Fruit fly (Drosophila melanogaster) whole organism, embryonic: ENCODE measurements around the gene CG4462.
A peak's percentile ranks its signal among the peaks of the same experiment; 100 is the strongest.

Source experiments
- Atf-2 ChIP-seq: fragments of 200-800 bp; sonication (Bioruptor generic); optimal IDR thresholded peaks from 2 replicates; lab custom pipeline; 2016; ENCODE audit warnings: missing biosample characterization, missing genetic modification characterization
- CG10267 ChIP-seq: fragments of 200-800 bp; sonication (Bioruptor generic); optimal IDR thresholded peaks from 2 replicates; lab custom pipeline; 2018; ENCODE audit warnings: missing biosample characterization, mild to moderate bottlenecking, missing genetic modification characterization, moderate library complexity
- CG10565 ChIP-seq: fragments of 200-800 bp; sonication (Bioruptor generic); optimal IDR thresholded peaks from 3 replicates; lab custom pipeline; 2016; ENCODE audit warnings: missing biosample characterization, mild to moderate bottlenecking, missing genetic modification characterization
- CG1529 ChIP-seq: fragments of 200-800 bp; sonication (Bioruptor generic); optimal IDR thresholded peaks from 3 replicates; lab custom pipeline; 2018; ENCODE audit warnings: missing biosample characterization, missing genetic modification characterization
- CG1647 ChIP-seq: fragments of 200-800 bp; sonication (Bioruptor generic); optimal IDR thresholded peaks from 3 replicates; lab custom pipeline; 2016; ENCODE audit warnings: missing biosample characterization, missing genetic modification characterization
- CG16815 ChIP-seq: fragments of 200-800 bp; sonication (Bioruptor generic); optimal IDR thresholded peaks from 3 replicates; lab custom pipeline; 2017; ENCODE audit warnings: missing biosample characterization, mild to moderate bottlenecking, missing genetic modification characterization
- CG17361 ChIP-seq: fragments of 200-800 bp; sonication (Bioruptor generic); IDR thresholded peaks from 3 replicates; pipeline ENCODE4 v1.3.6; 2022; ENCODE audit warnings: missing biosample characterization, missing genetic modification characterization
- CG18599 ChIP-seq: fragments of 200-800 bp; sonication (Bioruptor generic); optimal IDR thresholded peaks from 3 replicates; lab custom pipeline; 2017; ENCODE audit warnings: missing biosample characterization, missing genetic modification characterization, mild to moderate bottlenecking, moderate library complexity, missing genetic modification reagents
- CG2129 ChIP-seq: fragments of 200-800 bp; sonication (Bioruptor generic); IDR thresholded peaks from 2 replicates; pipeline ENCODE4 v1.3.6; 2022; ENCODE audit warnings: missing biosample characterization, missing genetic modification characterization; ENCODE audit not compliant: partially characterized antibody
- CG3995 ChIP-seq: fragments of 200-800 bp; sonication (Bioruptor generic); optimal IDR thresholded peaks from 3 replicates; lab custom pipeline; 2016; ENCODE audit warnings: missing biosample characterization, missing genetic modification characterization
- CG4854 ChIP-seq: fragments of 200-800 bp; sonication (Bioruptor generic); optimal IDR thresholded peaks from 2 replicates; lab custom pipeline; 2016; ENCODE audit warnings: missing biosample characterization, missing genetic modification characterization, inconsistent platforms
- CG5180 ChIP-seq: fragments of 200-800 bp; sonication (Bioruptor generic); optimal IDR thresholded peaks from 3 replicates; lab custom pipeline; 2017; ENCODE audit warnings: missing biosample characterization, missing genetic modification characterization, mild to moderate bottlenecking, moderate library complexity, missing genetic modification reagents
- CG6683 ChIP-seq: fragments of 200-800 bp; sonication (Bioruptor generic); optimal IDR thresholded peaks from 2 replicates; lab custom pipeline; 2017; ENCODE audit warnings: missing biosample characterization, mild to moderate bottlenecking, missing genetic modification characterization, missing genetic modification reagents
- CG7839 ChIP-seq: fragments of 200-800 bp; sonication (Bioruptor generic); optimal IDR thresholded peaks from 3 replicates; lab custom pipeline; 2018; ENCODE audit warnings: missing biosample characterization, mild to moderate bottlenecking, missing genetic modification characterization, moderate library complexity
- CG9609 ChIP-seq: fragments of 200-800 bp; sonication (Bioruptor generic); optimal IDR thresholded peaks from 3 replicates; lab custom pipeline; 2016; ENCODE audit warnings: missing biosample characterization, missing genetic modification characterization
- Dbx ChIP-seq: fragments of 200-800 bp; sonication (Bioruptor generic); IDR thresholded peaks from 3 replicates; pipeline ENCODE4 v1.3.6; 2022; ENCODE audit warnings: missing biosample characterization, missing genetic modification characterization
- Dref ChIP-seq: fragments of 200-800 bp; sonication (Bioruptor generic); IDR thresholded peaks from 2 replicates; pipeline ENCODE4 v1.3.6; 2022; ENCODE audit warnings: missing biosample characterization, missing genetic modification characterization
- E2f1 ChIP-seq: fragments of 200-800 bp; sonication (Bioruptor generic); IDR thresholded peaks from 2 replicates; pipeline ENCODE4 v1.3.6; 2022; ENCODE audit warnings: missing biosample characterization, missing genetic modification characterization
- H15 ChIP-seq: fragments of 200-800 bp; sonication (Bioruptor generic); IDR thresholded peaks from 3 replicates; pipeline ENCODE4 v1.3.6; 2022; ENCODE audit warnings: missing biosample characterization, missing genetic modification characterization
- HLH3B ChIP-seq: fragments of 200-800 bp; sonication (Bioruptor generic); IDR thresholded peaks from 2 replicates; pipeline ENCODE4 v1.3.6; 2022; ENCODE audit warnings: missing biosample characterization, missing genetic modification characterization
- Hmr ChIP-seq: fragments of 200-800 bp; sonication (Bioruptor generic); optimal IDR thresholded peaks from 3 replicates; lab custom pipeline; 2017; ENCODE audit warnings: mild to moderate bottlenecking, missing biosample characterization, missing genetic modification reagents, missing genetic modification characterization
- Hr51 ChIP-seq, 2 experiments: fragments of 200-800 bp; sonication (Bioruptor generic); optimal IDR thresholded peaks; 2 replicates in 1 of 2; 3 replicates in 1 of 2; lab custom pipeline; 2016 to 2018; ENCODE audit warnings: missing biosample characterization in 2 of 2, missing genetic modification characterization in 2 of 2, mild to moderate bottlenecking in 1 of 2, moderate library complexity in 1 of 2
- Jarid2 ChIP-seq: fragments of 200-800 bp; sonication (Bioruptor generic); optimal IDR thresholded peaks from 3 replicates; lab custom pipeline; 2017; ENCODE audit warnings: mild to moderate bottlenecking, missing biosample characterization, missing genetic modification reagents, missing genetic modification characterization
- Lhr ChIP-seq: fragments of 200-800 bp; sonication (Bioruptor generic); optimal IDR thresholded peaks from 3 replicates; lab custom pipeline; 2017; ENCODE audit warnings: mild to moderate bottlenecking, missing biosample characterization, missing genetic modification reagents, missing genetic modification characterization
- MBD-R2 ChIP-seq: fragments of 200-800 bp; sonication (Bioruptor generic); IDR thresholded peaks from 2 replicates; pipeline ENCODE4 v1.3.6; 2022; ENCODE audit warnings: missing biosample characterization, missing genetic modification characterization
- Max ChIP-seq: fragments of 200-800 bp; sonication (Bioruptor generic); optimal IDR thresholded peaks from 2 replicates; lab custom pipeline; 2016; ENCODE audit warnings: missing biosample characterization, mild to moderate bottlenecking, missing genetic modification characterization
- Nf-YB ChIP-seq: fragments of 200-800 bp; sonication (Bioruptor generic); optimal IDR thresholded peaks from 3 replicates; lab custom pipeline; 2019; ENCODE audit warnings: missing biosample characterization, mild to moderate bottlenecking, missing genetic modification characterization, moderate library complexity
- Optix ChIP-seq: fragments of 200-800 bp; sonication (Bioruptor generic); IDR thresholded peaks from 3 replicates; pipeline ENCODE4 v1.3.6; 2022; ENCODE audit warnings: missing biosample characterization, missing genetic modification characterization
- Poxn ChIP-seq: fragments of 200-800 bp; sonication (Bioruptor generic); IDR thresholded peaks from 2 replicates; pipeline ENCODE4 v1.3.6; 2022; ENCODE audit warnings: missing biosample characterization, missing genetic modification characterization
- Xrp1 ChIP-seq: fragments of 200-800 bp; sonication (Bioruptor generic); IDR thresholded peaks from 2 replicates; pipeline ENCODE4 v1.3.6; 2022; ENCODE audit warnings: missing biosample characterization, missing genetic modification characterization
- bab2 ChIP-seq: fragments of 200-800 bp; sonication (Bioruptor generic); optimal IDR thresholded peaks from 2 replicates; lab custom pipeline; 2016; ENCODE audit warnings: missing biosample characterization, missing genetic modification characterization
- cas ChIP-seq: fragments of 200-800 bp; sonication (Bioruptor generic); IDR thresholded peaks from 2 replicates; pipeline ENCODE4 v1.3.6; 2022; ENCODE audit warnings: missing biosample characterization, missing genetic modification characterization
- cato ChIP-seq: fragments of 200-800 bp; sonication (Bioruptor generic); optimal IDR thresholded peaks from 2 replicates; lab custom pipeline; 2016; ENCODE audit warnings: missing biosample characterization, missing genetic modification characterization, borderline replicate concordance
- da ChIP-seq: fragments of 200-800 bp; sonication (Bioruptor generic); optimal IDR thresholded peaks from 2 replicates; lab custom pipeline; 2016; ENCODE audit warnings: missing biosample characterization, missing genetic modification characterization
- gfzf ChIP-seq: fragments of 200-800 bp; sonication (Bioruptor generic); optimal IDR thresholded peaks from 2 replicates; lab custom pipeline; 2016; ENCODE audit warnings: missing biosample characterization, mild to moderate bottlenecking, missing genetic modification characterization, moderate library complexity
- inv ChIP-seq: fragments of 200-800 bp; sonication (Bioruptor generic); IDR thresholded peaks from 2 replicates; pipeline ENCODE4 v1.3.6; 2022; ENCODE audit warnings: missing biosample characterization, missing genetic modification characterization; ENCODE audit not compliant: partially characterized antibody
- jing ChIP-seq: fragments of 200-800 bp; sonication (Bioruptor generic); optimal IDR thresholded peaks from 2 replicates; lab custom pipeline; 2018; ENCODE audit warnings: missing biosample characterization, mild to moderate bottlenecking, missing genetic modification characterization
- luna ChIP-seq: fragments of 200-800 bp; sonication (Bioruptor generic); optimal IDR thresholded peaks from 2 replicates; lab custom pipeline; 2016; ENCODE audit warnings: missing biosample characterization, missing genetic modification characterization
- mld ChIP-seq: fragments of 200-800 bp; sonication (Bioruptor generic); IDR thresholded peaks from 3 replicates; pipeline ENCODE4 v1.3.6; 2022; ENCODE audit warnings: missing biosample characterization, missing genetic modification characterization; ENCODE audit not compliant: partially characterized antibody
- oc ChIP-seq: fragments of 200-800 bp; sonication (Bioruptor generic); optimal IDR thresholded peaks from 2 replicates; lab custom pipeline; 2018; ENCODE audit warnings: missing biosample characterization, mild to moderate bottlenecking, missing genetic modification characterization, moderate library complexity
- otp ChIP-seq: fragments of 200-800 bp; sonication (Bioruptor generic); IDR thresholded peaks from 3 replicates; pipeline ENCODE4, ENCODE4 v1.3.6; 2022; ENCODE audit warnings: missing biosample characterization, missing genetic modification characterization
- pan ChIP-seq, 4 experiments: fragments of >200 bp in 3 of 4; fragments of 200-800 bp in 1 of 4; sonication (Bioruptor generic) in 1 of 4; optimal IDR thresholded peaks in 3 of 4; IDR thresholded peaks in 1 of 4; 2 replicates each; pipeline versions ENCODE4 v1.3.6 to Lab custom; 2017 to 2022; ENCODE audit warnings: missing biosample characterization in 2 of 4, missing genetic modification characterization in 2 of 4, mixed read lengths in 1 of 4
- pum ChIP-seq: fragments of 200-800 bp; sonication (Bioruptor generic); optimal IDR thresholded peaks from 2 replicates; lab custom pipeline; 2016; ENCODE audit warnings: missing biosample characterization, missing genetic modification characterization
- sima ChIP-seq: fragments of 200-800 bp; sonication (Bioruptor generic); optimal IDR thresholded peaks from 2 replicates; lab custom pipeline; 2016; ENCODE audit warnings: missing biosample characterization, missing genetic modification characterization
- trem ChIP-seq: fragments of 200-800 bp; optimal IDR thresholded peaks from 3 replicates; lab custom pipeline; 2019; ENCODE audit warnings: missing biosample characterization, mild to moderate bottlenecking, missing genetic modification characterization, moderate library complexity
- unc-4 ChIP-seq: fragments of 200-800 bp; sonication (Bioruptor generic); IDR thresholded peaks from 2 replicates; pipeline ENCODE4 v1.3.6; 2022; ENCODE audit warnings: missing biosample characterization, missing genetic modification characterization; ENCODE audit not compliant: partially characterized antibody
- vvl ChIP-seq: fragments of 200-800 bp; sonication (Bioruptor generic); IDR thresholded peaks from 2 replicates; pipeline ENCODE4 v1.3.6; 2022; ENCODE audit warnings: missing biosample characterization, missing genetic modification characterization
- yki ChIP-seq: fragments of >200 bp; optimal IDR thresholded peaks from 3 replicates; lab custom pipeline; 2018
- zen ChIP-seq: fragments of 200-800 bp; sonication (Bioruptor generic); optimal IDR thresholded peaks from 3 replicates; lab custom pipeline; 2018; ENCODE audit warnings: missing biosample characterization, mild to moderate bottlenecking, missing genetic modification characterization, moderate library complexity

The CG4462 gene

DNA sequence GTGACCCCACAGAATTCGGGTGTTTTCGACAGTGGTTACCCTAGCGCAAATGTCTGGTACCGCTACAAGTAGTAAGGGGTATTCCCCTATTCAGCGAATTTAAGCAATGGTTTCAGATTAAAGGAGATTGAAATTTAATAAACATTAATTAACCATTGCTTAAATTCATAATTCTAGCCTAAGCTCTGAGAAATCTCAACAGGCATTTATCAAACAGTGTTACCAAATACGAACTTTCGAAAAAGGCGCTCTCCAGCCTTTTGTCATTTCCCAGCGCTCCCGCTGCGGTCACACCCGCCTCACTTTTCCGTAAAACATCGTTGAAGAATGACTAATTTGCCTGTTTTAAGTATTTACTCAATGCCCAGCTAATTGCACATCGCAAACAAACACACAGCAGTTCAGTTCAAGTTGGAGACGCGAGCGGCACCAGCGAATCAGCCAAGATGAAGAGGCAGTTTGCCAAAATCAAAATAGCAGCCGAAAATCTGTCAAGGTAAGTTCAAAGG is 20.3 kb downstream of the CG4462 start, which contains the start of the genes Surf6 and RhoGAP92B (continued):
- TF ChIP-seq unc-4 (GFP tag; lab: Robert Waterston, UW) (peak; percentile 45; the same call in 1 of the 2 replicates), Optix (GFP tag; lab: Robert Waterston, UW) (0 out of 3 replicates have a peak, but pooled peaks have one; percentile 41), Jarid2 (GFP tag; lab: Kevin White, UChicago) (peak; percentile 53), otp (GFP tag; lab: Robert Waterston, UW) (no peak), vvl (GFP tag; lab: Robert Waterston, UW) (peak; percentile 62), da (no peak), trem (peak; percentile 89), Poxn (GFP tag; lab: Robert Waterston, UW) (no peak), Lhr (GFP tag; lab: Kevin White, UChicago) (peak; percentile 84), CG10267 (tag; lab: Kevin White, UChicago) (peak; percentile 77), CG6683 (peak; percentile 20), inv (GFP tag; lab: Robert Waterston, UW) (no peak), mld (no peak), CG18599 (GFP tag; lab: Kevin White, UChicago) (peak; percentile 83), Max (GFP tag; lab: Kevin White, UChicago) (peak; percentile 95), CG2129 (GFP tag; lab: Robert Waterston, UW) (no peak), pan (optimal IDR thresholded peaks at IDR 0.05; lab: Kevin White, UChicago) (no peak), pan (GFP tag; optimal IDR thresholded peaks at IDR 0.05 in 1 of 2, IDR thresholded peaks at IDR 0.05 in 1 of 2) (peak in 1 of 2 experiments; percentile 30), HLH3B (GFP tag; lab: Robert Waterston, UW) (no peak), cato (GFP tag; lab: Kevin White, UChicago) (no peak), cas (GFP tag; lab: Robert Waterston, UW) (peak; percentile 54; the same call in 1 of the 2 replicates), zen (peak; percentile 53), MBD-R2 (GFP tag; lab: Robert Waterston, UW) (peak; percentile 82), Dref (GFP tag; lab: Robert Waterston, UW) (0 out of 2 replicates have a peak, but pooled peaks have one; percentile 21), Dbx (GFP tag; lab: Robert Waterston, UW) (peak; percentile 70; the same call in 2 of the 3 replicates), CG5180 (GFP tag; lab: Kevin White, UChicago) (no peak), CG1529 (GFP tag; lab: Kevin White, UChicago) (peak; percentile 41), oc (tag; lab: Kevin White, UChicago) (no peak), CG1647 (GFP tag; lab: Kevin White, UChicago) (peak; percentile 35), Nf-YB (GFP tag; lab: Kevin White, UChicago) (peak; percentile 33), luna (peak; percentile 32), CG17361 (peak; percentile 63; the same call in 2 of the 3 replicates), CG16815 (GFP tag; lab: Kevin White, UChicago) (no peak), CG7839 (peak; percentile 53), CG10565 (GFP tag; lab: Kevin White, UChicago) (no peak), bab2 (GFP tag; lab: Kevin White, UChicago) (peak; percentile 56), Xrp1 (GFP tag; lab: Robert Waterston, UW) (peak; percentile 50; the same call in 1 of the 2 replicates), jing (GFP tag; lab: Kevin White, UChicago) (no peak), CG3995 (GFP tag; lab: Kevin White, UChicago) (peak; percentile 39), pum (GFP tag; lab: Kevin White, UChicago) (peak; percentile 45), CG9609 (peak; percentile 54), gfzf (GFP tag; lab: Kevin White, UChicago) (peak; percentile 96), Hmr (GFP tag; lab: Kevin White, UChicago) (peak; percentile 85), H15 (GFP tag; lab: Robert Waterston, UW) (0 out of 3 replicates have a peak, but pooled peaks have one; percentile 23), sima (GFP tag; lab: Kevin White, UChicago) (no peak), CG4854 (GFP tag; lab: Kevin White, UChicago) (peak; percentile 56), Atf-2 (peak; percentile 33), E2f1 (GFP tag; lab: Robert Waterston, UW) (peak; percentile 51; the same call in 1 of the 2 replicates), Hr51 (GFP tag; optimal IDR thresholded peaks at IDR 0.05; lab: Kevin White, UChicago) (peak; percentile 32 to 55), yki (no peak)
